Fruit fly (Drosophila melanogaster): Measurements from ENCODE around the gene Jhbp4.

DNA sequence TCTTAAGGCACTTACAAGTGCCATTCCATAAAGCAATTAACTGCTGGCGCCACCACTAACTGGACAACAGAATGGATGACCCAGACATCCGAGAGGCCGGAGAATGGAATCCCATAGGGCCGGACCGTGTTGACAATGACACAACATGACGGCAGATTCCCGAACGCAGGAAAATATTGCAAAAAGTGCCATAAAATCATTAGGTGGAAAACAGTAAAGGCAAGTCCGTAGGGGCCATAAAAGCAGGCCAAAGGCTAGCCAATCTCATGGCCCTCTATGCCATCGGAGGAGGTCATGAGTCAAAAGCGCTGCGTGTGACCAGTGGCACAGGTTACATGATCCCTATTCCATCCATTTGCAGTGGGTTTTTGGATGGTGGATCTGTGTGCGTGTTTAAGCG lies 14.6 kb upstream of the Jhbp4 start:
- TF ChIP-seq stwl (tag; optimal IDR thresholded peaks at IDR 0.05): no peak
- no peak for TF ChIP-seq CG17328 (GFP tag; IDR thresholded peaks at IDR 0.05)
- no peak for TF ChIP-seq scrt (GFP tag; optimal IDR thresholded peaks at IDR 0.05)
- TF ChIP-seq CG12236 (GFP tag; optimal IDR thresholded peaks at IDR 0.05): no peak
- no peak for TF ChIP-seq yki (optimal IDR thresholded peaks at IDR 0.05)
- TF ChIP-seq CG1832 (GFP tag; optimal IDR thresholded peaks at IDR 0.05): no peak
- TF ChIP-seq dmrt11E (tag; optimal IDR thresholded peaks at IDR 0.05): no peak
- TF ChIP-seq CG31441 (GFP tag; IDR thresholded peaks at IDR 0.05): no peak
- no peak for TF ChIP-seq CG15696 (tag; optimal IDR thresholded peaks at IDR 0.05)
